Fruit fly (Drosophila melanogaster): Measurements from ENCODE around the gene Gabat.
A peak's percentile ranks its signal among the peaks of the same experiment; 100 is the strongest.

Gabat gene

dm6 chr3L:20004442-20004869, 4.0 kb upstream of the Gabat start (continued):
- TF ChIP-seq CG8924 (tag; optimal IDR thresholded peaks at IDR 0.05) (no peak), pb (GFP tag; optimal IDR thresholded peaks at IDR 0.05) (no peak), hbn (GFP tag; IDR thresholded peaks at IDR 0.05; ENCODE audit: partially characterized antibody) (peak; percentile 37; the same call in 1 of the 2 replicates), Asciz (GFP tag; optimal IDR thresholded peaks at IDR 0.05) (no peak), dpn (GFP tag; optimal IDR thresholded peaks at IDR 0.05) (no peak), CG14710 (tag; optimal IDR thresholded peaks at IDR 0.05) (peak; percentile 50), z (GFP tag; IDR thresholded peaks at IDR 0.05) (no peak), en (GFP tag; optimal IDR thresholded peaks at IDR 0.05) (no peak), sqz (GFP tag; optimal IDR thresholded peaks at IDR 0.05) (peak; percentile 6), wdn (GFP tag; IDR thresholded peaks at IDR 0.05) (no peak), CG4730 (GFP tag; IDR thresholded peaks at IDR 0.05) (no peak), CG18619 (GFP tag; optimal IDR thresholded peaks at IDR 0.05) (no peak), Lpt (GFP tag; optimal IDR thresholded peaks at IDR 0.05) (no peak), CG6813 (GFP tag; optimal IDR thresholded peaks at IDR 0.05) (no peak), org-1 (GFP tag; optimal IDR thresholded peaks at IDR 0.05) (no peak), CG3281 (GFP tag; optimal IDR thresholded peaks at IDR 0.05) (no peak), Hand (GFP tag; optimal IDR thresholded peaks at IDR 0.05) (no peak), CG11723 (GFP tag; optimal IDR thresholded peaks at IDR 0.05) (no peak), danr (GFP tag; IDR thresholded peaks at IDR 0.05) (no peak), Poxn (GFP tag; IDR thresholded peaks at IDR 0.05) (no peak), CG8388 (GFP tag; optimal IDR thresholded peaks at IDR 0.05) (no peak), CG18599 (GFP tag; optimal IDR thresholded peaks at IDR 0.05) (no peak), unc-4 (GFP tag; IDR thresholded peaks at IDR 0.05; ENCODE audit: partially characterized antibody) (peak; percentile 55; the same call in 1 of the 2 replicates), Deaf1 (tag; optimal IDR thresholded peaks at IDR 0.05) (no peak), CG1647 (GFP tag; optimal IDR thresholded peaks at IDR 0.05) (no peak), CG6254 (GFP tag; optimal IDR thresholded peaks at IDR 0.05) (peak; percentile 57), emc (GFP tag; optimal IDR thresholded peaks at IDR 0.05) (no peak), CG14667 (GFP tag; IDR thresholded peaks at IDR 0.05) (no peak), Hmx (GFP tag; optimal IDR thresholded peaks at IDR 0.05) (no peak), CG34422 (GFP tag; IDR thresholded peaks at IDR 0.05) (no peak), dmrt99B (tag; optimal IDR thresholded peaks at IDR 0.05) (peak; percentile 15), CG1233 (GFP tag; optimal IDR thresholded peaks at IDR 0.05) (no peak), dysf (GFP tag; IDR thresholded peaks at IDR 0.05) (no peak), CG2889 (GFP tag; IDR thresholded peaks at IDR 0.05) (no peak), ftz-f1 (GFP tag; optimal IDR thresholded peaks at IDR 0.05) (no peak), CG4820 (GFP tag; optimal IDR thresholded peaks at IDR 0.05) (no peak), Xbp1 (GFP tag; optimal IDR thresholded peaks at IDR 0.05) (no peak), corto (GFP tag; optimal IDR thresholded peaks at IDR 0.05) (no peak), CG15514 (GFP tag; optimal IDR thresholded peaks at IDR 0.05) (peak; percentile 28), CG8359 (GFP tag; optimal IDR thresholded peaks at IDR 0.05; ENCODE audit: borderline replicate concordance) (no peak), Atf-2 (GFP tag; optimal IDR thresholded peaks at IDR 0.05) (no peak), HLH54F (GFP tag; optimal IDR thresholded peaks at IDR 0.05) (no peak), CG13424 (tag; optimal IDR thresholded peaks at IDR 0.05) (peak; percentile 38), CG14860 (GFP tag; IDR thresholded peaks at IDR 0.05; ENCODE audit: partially characterized antibody) (no peak), stc (GFP tag; IDR thresholded peaks at IDR 0.05) (peak; percentile 36; the same call in 1 of the 2 replicates), aop (GFP tag; IDR thresholded peaks at IDR 0.05) (no peak), chm (GFP tag; IDR thresholded peaks at IDR 0.05) (no peak), rib (GFP tag; IDR thresholded peaks at IDR 0.05) (no peak), Oli (tag; optimal IDR thresholded peaks at IDR 0.05) (no peak), az2 (GFP tag; optimal IDR thresholded peaks at IDR 0.05) (no peak), Sox100B (GFP tag; optimal IDR thresholded peaks at IDR 0.05) (no peak)
